Worm (Caenorhabditis elegans): ENCODE measurements around the gene K05B2.4.

ce11 chrX:4959440-4959839, 38.6 kb upstream of the K05B2.4 start:
- TF ChIP-seq nhr-6 (tag; optimal IDR thresholded peaks at IDR 0.05), result no peak
- TF ChIP-seq egl-27 (tag; optimal IDR thresholded peaks at IDR 0.05), result no peak
- no peak for TF ChIP-seq mab-5 (tag; optimal IDR thresholded peaks at IDR 0.05)
- no peak for TF ChIP-seq mdl-1 (tag; optimal IDR thresholded peaks at IDR 0.05)
- TF ChIP-seq ztf-11 (tag; optimal IDR thresholded peaks at IDR 0.05), result no peak
- no peak for TF ChIP-seq peb-1 (tag; optimal IDR thresholded peaks at IDR 0.05)
- TF ChIP-seq mbf-1 (tag; optimal IDR thresholded peaks at IDR 0.05), result no peak

Measured in whole organism, L2 larva.